Worm (Caenorhabditis elegans) whole organism, early embryonic: ENCODE data around the gene F37H8.6.

Experiments
- F13C5.2 ChIP-seq: sonication (generic microtip); optimal IDR thresholded peaks from 2 replicates; lab custom pipeline; 2017; ENCODE audit warnings: mild to moderate bottlenecking, missing genetic modification characterization, inconsistent platforms, missing compliant biosample characterization
- aly-1 ChIP-seq: sonication (generic microtip); optimal IDR thresholded peaks from 2 replicates; lab custom pipeline; 2016; ENCODE audit warnings: missing genetic modification characterization, missing compliant biosample characterization
- ama-1 ChIP-seq: fragments of 150-350 bp; optimal IDR thresholded peaks from 2 replicates; lab custom pipeline; 2014
- ets-7 ChIP-seq: sonication (generic microtip); optimal IDR thresholded peaks from 2 replicates; lab custom pipeline; 2016; ENCODE audit warnings: missing genotype, missing genetic modification characterization, missing compliant biosample characterization
- flt-1 ChIP-seq: fragments of 200-800 bp; sonication (Bioruptor generic); IDR thresholded peaks from 2 replicates; pipeline ENCODE4 v1.3.6; 2022; ENCODE audit warnings: missing genetic modification characterization, missing compliant biosample characterization
- hnd-1 ChIP-seq: sonication (generic microtip); optimal IDR thresholded peaks from 2 replicates; lab custom pipeline; 2016; ENCODE audit warnings: missing genetic modification characterization, missing compliant biosample characterization
- pes-1 ChIP-seq: fragments of 200-800 bp; sonication (Bioruptor generic); IDR thresholded peaks from 2 replicates; pipeline ENCODE4 v1.3.6; 2022; ENCODE audit warnings: missing genetic modification reagents, missing genetic modification characterization, missing compliant biosample characterization
- sea-1 ChIP-seq: fragments of 200-800 bp; sonication (Bioruptor generic); conservative IDR thresholded peaks from 2 replicates; pipeline ENCODE4 v1.3.6; 2022; ENCODE audit warnings: missing genetic modification characterization, missing compliant biosample characterization
- tbx-11 ChIP-seq: fragments of 200-800 bp; sonication (Bioruptor generic); IDR thresholded peaks from 2 replicates; pipeline ENCODE4 v1.3.6; 2022; ENCODE audit warnings: missing genetic modification characterization, missing compliant biosample characterization
- tbx-37 ChIP-seq: fragments of 200-800 bp; sonication (Bioruptor generic); conservative IDR thresholded peaks from 2 replicates; pipeline ENCODE4 v1.3.6; 2022; ENCODE audit warnings: missing genetic modification reagents, missing genetic modification characterization, missing compliant biosample characterization
- tra-4 ChIP-seq: sonication (generic microtip); optimal IDR thresholded peaks from 2 replicates; lab custom pipeline; 2017; ENCODE audit warnings: missing genetic modification characterization, missing compliant biosample characterization

DNA sequence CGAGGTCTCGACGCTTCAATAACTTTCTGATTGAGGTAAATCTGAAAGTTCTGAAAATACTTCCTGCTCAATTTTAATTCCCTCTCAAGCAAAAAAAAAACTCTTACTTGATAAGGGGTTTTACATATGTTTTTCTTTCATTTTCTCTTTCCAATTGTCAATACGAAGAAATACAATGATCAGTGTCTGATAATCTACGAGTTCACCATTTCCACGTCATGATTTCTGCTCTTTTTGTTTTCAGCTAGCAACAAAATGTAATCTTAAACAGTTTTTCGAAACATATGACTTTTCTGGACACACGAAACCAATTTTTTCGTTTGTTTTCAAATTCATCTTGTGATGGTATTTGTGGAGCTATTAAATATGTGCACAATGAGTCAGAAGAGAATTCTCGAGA, 21.1 kb downstream of the F37H8.6 start:
- TF ChIP-seq F13C5.2 (tag; lab: Kevin White, UChicago) (no peak), ama-1 (lab: Kevin White, UChicago) (no peak), pes-1 (GFP tag; lab: Robert Waterston, UW) (no peak), tra-4 (tag; lab: Kevin White, UChicago) (no peak), sea-1 (GFP tag; lab: Robert Waterston, UW) (no peak), aly-1 (tag; lab: Kevin White, UChicago) (no peak), tbx-11 (GFP tag; lab: Robert Waterston, UW) (no peak), hnd-1 (tag; lab: Kevin White, UChicago) (no peak), tbx-37 (GFP tag; lab: Robert Waterston, UW) (no peak), flt-1 (GFP tag; lab: Robert Waterston, UW) (no peak), ets-7 (tag; lab: Kevin White, UChicago) (no peak)
